Worm (Caenorhabditis elegans): ENCODE data around the gene gasr-8.

gasr-8 gene

ce11 chrV:14695713-14696112, 6.8 kb downstream of the gasr-8 start:
- TF ChIP-seq cebp-1 (GFP tag; IDR thresholded peaks at IDR 0.05), result no peak
- peak; percentile 57 for TF ChIP-seq cebp-1 (tag; optimal IDR thresholded peaks at IDR 0.05)
- TF ChIP-seq F37B4.10 (GFP tag; IDR thresholded peaks at IDR 0.05), result no peak

ce11 chrV:14696604-14697307, 7.8 kb downstream of the gasr-8 start, which contains the start of gene unc-112:
Gene unc-112 (minus strand): TSS chrV:14696654.
- no peak for TF ChIP-seq F22D6.2 (tag; optimal IDR thresholded peaks at IDR 0.05)
- no peak for TF ChIP-seq unc-130 (GFP tag; optimal IDR thresholded peaks at IDR 0.05)
- peak; percentile 90 for TF ChIP-seq dox-1 (GFP tag; IDR thresholded peaks at IDR 0.05)
- peak; percentile 37; the same call in 1 of the 2 replicates for TF ChIP-seq rcor-1 (GFP tag; IDR thresholded peaks at IDR 0.05)
- TF ChIP-seq hmg-20 (GFP tag; IDR thresholded peaks at IDR 0.05), result peak; percentile 59; the same call in 1 of the 2 replicates
- no peak for TF ChIP-seq repo-1 (tag; optimal IDR thresholded peaks at IDR 0.05)
- TF ChIP-seq bed-2 (GFP tag; IDR thresholded peaks at IDR 0.05), result no peak
- no peak for TF ChIP-seq sdz-38 (tag; optimal IDR thresholded peaks at IDR 0.05)
- no peak for TF ChIP-seq lsl-1 (GFP tag; optimal IDR thresholded peaks at IDR 0.05)
- peak; percentile 81 for TF ChIP-seq F23B12.7 (tag; optimal IDR thresholded peaks at IDR 0.05; ENCODE audit: insufficient read depth)
- no peak for TF ChIP-seq cebp-2 (GFP tag; IDR thresholded peaks at IDR 0.05)
- no peak for TF ChIP-seq zim-3 (tag; optimal IDR thresholded peaks at IDR 0.05)
- peak; percentile 31 for TF ChIP-seq lin-54 (GFP tag; optimal IDR thresholded peaks at IDR 0.05)
- peak; percentile 80 for TF ChIP-seq attf-5 (GFP tag; optimal IDR thresholded peaks at IDR 0.05)
- no peak for TF ChIP-seq hrde-1 (tag; optimal IDR thresholded peaks at IDR 0.05; ENCODE audit: borderline replicate concordance)
- no peak for TF ChIP-seq cebp-1 (GFP tag; IDR thresholded peaks at IDR 0.05)
- TF ChIP-seq cebp-1 (tag; optimal IDR thresholded peaks at IDR 0.05), result peak; percentile 73
- TF ChIP-seq nhr-27 (tag; optimal IDR thresholded peaks at IDR 0.05), result no peak
- 0 out of 2 replicates have a peak, but pooled peaks have one; percentile 18 for TF ChIP-seq hsf-1 (GFP tag; IDR thresholded peaks at IDR 0.05)
- no peak for TF ChIP-seq tlf-1 (GFP tag; optimal IDR thresholded peaks at IDR 0.05)
- peak; percentile 84 for TF ChIP-seq K12H6.12 (tag; optimal IDR thresholded peaks at IDR 0.05)
- TF ChIP-seq lir-1 (GFP tag; conservative IDR thresholded peaks at IDR 0.05), result no peak
- TF ChIP-seq B0336.3 (GFP tag; IDR thresholded peaks at IDR 0.05), result peak; percentile 61; the same call in 1 of the 2 replicates
- TF ChIP-seq lin-40 (tag; optimal IDR thresholded peaks at IDR 0.05), result no peak
- peak; percentile 86 for TF ChIP-seq hmg-1.2 (GFP tag; IDR thresholded peaks at IDR 0.05)
- TF ChIP-seq ceh-79 (tag; optimal IDR thresholded peaks at IDR 0.05), result no peak
- peak; percentile 97 for TF ChIP-seq zfh-2 (GFP tag; conservative IDR thresholded peaks at IDR 0.05)
- 0 out of 2 replicates have a peak, but pooled peaks have one; percentile 24 for TF ChIP-seq pbrm-1 (GFP tag; IDR thresholded peaks at IDR 0.05)
- no peak for TF ChIP-seq madf-10 (tag; optimal IDR thresholded peaks at IDR 0.05)
- TF ChIP-seq F52B5.7 (tag; optimal IDR thresholded peaks at IDR 0.05), result no peak
- TF ChIP-seq nhr-179 (tag; optimal IDR thresholded peaks at IDR 0.05), result no peak
- TF ChIP-seq let-607 (tag; optimal IDR thresholded peaks at IDR 0.05), result peak; percentile 25 to 29
- no peak for TF ChIP-seq dpff-1 (tag; optimal IDR thresholded peaks at IDR 0.05)
- TF ChIP-seq attf-6 (GFP tag; IDR thresholded peaks at IDR 0.05), result no peak
- no peak for TF ChIP-seq hlh-12 (tag; optimal IDR thresholded peaks at IDR 0.05)
- TF ChIP-seq ceh-27 (GFP tag; optimal IDR thresholded peaks at IDR 0.05), result peak; percentile 62
- TF ChIP-seq egrh-3 (GFP tag; IDR thresholded peaks at IDR 0.05), result peak; percentile 51; the same call in 1 of the 2 replicates
- TF ChIP-seq nhr-80 (tag; optimal IDR thresholded peaks at IDR 0.05), result peak; percentile 96
- TF ChIP-seq lin-35 (GFP tag; optimal IDR thresholded peaks at IDR 0.05), result peak in 1 of 3 experiments; percentile 33
- 0 out of 2 replicates have a peak, but pooled peaks have one; percentile 26 for TF ChIP-seq K11D2.4 (GFP tag; IDR thresholded peaks at IDR 0.05)
- no peak for TF ChIP-seq F55B11.4 (tag; optimal IDR thresholded peaks at IDR 0.05; ENCODE audit: borderline replicate concordance, insufficient read depth)
- TF ChIP-seq Y95B8A.8 (GFP tag; IDR thresholded peaks at IDR 0.05), result no peak
- TF ChIP-seq tbp1 (GFP tag; optimal IDR thresholded peaks at IDR 0.05), result peak; percentile 32
- 0 out of 2 replicates have a peak, but pooled peaks have one; percentile 20 for TF ChIP-seq C17E4.6 (GFP tag; IDR thresholded peaks at IDR 0.05)
